Worm (Caenorhabditis elegans) whole organism, mixed stage, embryonic: ENCODE results near the gene srh-182.

ENCODE experiments used
- M03D4.4 ChIP-seq: sonication (generic microtip); optimal IDR thresholded peaks from 2 replicates; lab custom pipeline; 2017; ENCODE audit warnings: mild to moderate bottlenecking, missing genetic modification characterization, missing compliant biosample characterization
- bed-3 ChIP-seq: fragments of 200-800 bp; sonication (Bioruptor generic); optimal IDR thresholded peaks from 3 replicates; lab custom pipeline; 2018; ENCODE audit warnings: mild to moderate bottlenecking, missing genetic modification characterization, moderate library complexity, missing compliant biosample characterization
- blmp-1 ChIP-seq: fragments of 150-350 bp; optimal IDR thresholded peaks from 2 replicates; lab custom pipeline; 2014; ENCODE audit warnings: missing biosample characterization, missing genetic modification characterization
- ceh-39 ChIP-seq: fragments of 150-350 bp; optimal IDR thresholded peaks from 2 replicates; lab custom pipeline; 2014; ENCODE audit warnings: missing biosample characterization, missing genetic modification characterization
- ceh-43 ChIP-seq: fragments of 200-800 bp; sonication (Bioruptor generic); optimal IDR thresholded peaks from 2 replicates; lab custom pipeline; 2018; ENCODE audit warnings: mild to moderate bottlenecking, missing genetic modification characterization, moderate library complexity, missing compliant biosample characterization
- ceh-83 ChIP-seq: fragments of 200-800 bp; sonication (Bioruptor generic); optimal IDR thresholded peaks from 2 replicates; lab custom pipeline; 2018; ENCODE audit warnings: mild to moderate bottlenecking, missing genetic modification characterization, missing compliant biosample characterization
- ces-1 ChIP-seq: fragments of 150-350 bp; optimal IDR thresholded peaks from 2 replicates; lab custom pipeline; 2014; ENCODE audit warnings: missing biosample characterization, missing genetic modification reagents, missing genetic modification characterization
- drap-1 ChIP-seq: fragments of 200-800 bp; sonication (Bioruptor generic); optimal IDR thresholded peaks from 3 replicates; lab custom pipeline; 2018; ENCODE audit warnings: mild to moderate bottlenecking, missing genetic modification characterization, missing compliant biosample characterization
- elt-1 ChIP-seq: sonication (generic microtip); optimal IDR thresholded peaks from 2 replicates; lab custom pipeline; 2017; ENCODE audit warnings: missing genetic modification characterization, mild to moderate bottlenecking, missing compliant biosample characterization, antibody characterized with exemption, moderate library complexity, borderline replicate concordance; ENCODE audit not compliant: insufficient read depth
- elt-3 ChIP-seq: fragments of 150-350 bp; optimal IDR thresholded peaks from 2 replicates; lab custom pipeline; 2014; ENCODE audit warnings: missing biosample characterization, missing genetic modification characterization
- flh-1 ChIP-seq: fragments of 200-800 bp; sonication (Bioruptor generic); optimal IDR thresholded peaks from 2 replicates; lab custom pipeline; 2018; ENCODE audit warnings: mild to moderate bottlenecking, missing genetic modification characterization, moderate library complexity, missing compliant biosample characterization
- ham-2 ChIP-seq: fragments of 200-800 bp; sonication (Bioruptor generic); optimal IDR thresholded peaks from 2 replicates; lab custom pipeline; 2018; ENCODE audit warnings: mild to moderate bottlenecking, missing genetic modification characterization, missing compliant biosample characterization
- hlh-1 ChIP-seq: fragments of 150-350 bp; optimal IDR thresholded peaks from 2 replicates; lab custom pipeline; 2014; ENCODE audit warnings: missing biosample characterization, missing genetic modification reagents, missing genetic modification characterization
- lin-13 ChIP-seq: fragments of 150-350 bp; optimal IDR thresholded peaks from 2 replicates; lab custom pipeline; 2014; ENCODE audit warnings: missing biosample characterization, missing genetic modification characterization
- lin-32 ChIP-seq: fragments of 200-800 bp; sonication (Bioruptor generic); optimal IDR thresholded peaks from 2 replicates; lab custom pipeline; 2018; ENCODE audit warnings: mild to moderate bottlenecking, missing genetic modification characterization, missing compliant biosample characterization
- lsy-2 ChIP-seq: fragments of 150-350 bp; optimal IDR thresholded peaks from 2 replicates; lab custom pipeline; 2014; ENCODE audit warnings: missing biosample characterization, missing genetic modification characterization
- mab-5 ChIP-seq: fragments of 150-350 bp; optimal IDR thresholded peaks from 2 replicates; lab custom pipeline; 2014; ENCODE audit warnings: missing biosample characterization, missing genetic modification characterization
- mep-1 ChIP-seq: fragments of 150-350 bp; optimal IDR thresholded peaks from 2 replicates; lab custom pipeline; 2017; ENCODE audit warnings: missing biosample characterization, missing genetic modification reagents, missing genetic modification characterization, inconsistent platforms
- mls-2 ChIP-seq: sonication (generic microtip); optimal IDR thresholded peaks from 2 replicates; lab custom pipeline; 2016; ENCODE audit warnings: mild to moderate bottlenecking, missing genetic modification characterization, moderate library complexity, missing compliant biosample characterization
- nhr-12 ChIP-seq: fragments of 150-350 bp; optimal IDR thresholded peaks from 2 replicates; lab custom pipeline; 2014; ENCODE audit warnings: missing biosample characterization, missing genetic modification characterization
- nhr-2 ChIP-seq: fragments of 150-350 bp; optimal IDR thresholded peaks from 2 replicates; lab custom pipeline; 2014; ENCODE audit warnings: missing biosample characterization, missing genetic modification characterization
- nhr-28 ChIP-seq: fragments of 150-350 bp; optimal IDR thresholded peaks from 2 replicates; lab custom pipeline; 2014; ENCODE audit warnings: missing biosample characterization, missing genetic modification characterization
- nhr-76 ChIP-seq: sonication (generic microtip); optimal IDR thresholded peaks from 2 replicates; lab custom pipeline; 2017; ENCODE audit warnings: missing biosample characterization, missing genetic modification characterization
- pha-4 ChIP-seq: fragments of 150-350 bp; optimal IDR thresholded peaks from 2 replicates; lab custom pipeline; 2018; ENCODE audit warnings: missing biosample characterization, missing genetic modification reagents, missing genetic modification characterization
- sem-2 ChIP-seq: fragments of 200-800 bp; sonication (Bioruptor generic); optimal IDR thresholded peaks from 2 replicates; lab custom pipeline; 2018; ENCODE audit warnings: mild to moderate bottlenecking, missing genetic modification characterization, missing compliant biosample characterization
- snpc-4 ChIP-seq: fragments of 150-350 bp; optimal IDR thresholded peaks from 2 replicates; lab custom pipeline; 2014; ENCODE audit warnings: missing biosample characterization, missing genetic modification characterization
- sptf-1 ChIP-seq: sonication (generic microtip); optimal IDR thresholded peaks from 2 replicates; lab custom pipeline; 2017; ENCODE audit warnings: mild to moderate bottlenecking, missing genetic modification characterization, moderate library complexity, missing compliant biosample characterization
- tbx-8 ChIP-seq: fragments of 200-800 bp; sonication (Bioruptor generic); optimal IDR thresholded peaks from 2 replicates; lab custom pipeline; 2018; ENCODE audit warnings: mild to moderate bottlenecking, missing genetic modification characterization, moderate library complexity, missing compliant biosample characterization
- unc-120 ChIP-seq: sonication (generic microtip); optimal IDR thresholded peaks from 2 replicates; lab custom pipeline; 2017; ENCODE audit warnings: missing genetic modification characterization, missing compliant biosample characterization; ENCODE audit not compliant: poor library complexity, severe bottlenecking
- unc-39 ChIP-seq: fragments of 150-350 bp; optimal IDR thresholded peaks from 2 replicates; lab custom pipeline; 2014; ENCODE audit warnings: missing biosample characterization, missing genetic modification characterization
- unc-62 ChIP-seq: fragments of 150-350 bp; optimal IDR thresholded peaks from 2 replicates; lab custom pipeline; 2014; ENCODE audit warnings: missing biosample characterization, missing genetic modification reagents, missing genetic modification characterization
- zip-8 ChIP-seq: fragments of 150-350 bp; optimal IDR thresholded peaks from 2 replicates; lab custom pipeline; 2014; ENCODE audit warnings: missing biosample characterization, missing genetic modification characterization
- ztf-11 ChIP-seq: fragments of 150-350 bp; optimal IDR thresholded peaks from 2 replicates; lab custom pipeline; 2014; ENCODE audit warnings: missing biosample characterization, missing genetic modification characterization

srh-182 gene

DNA sequence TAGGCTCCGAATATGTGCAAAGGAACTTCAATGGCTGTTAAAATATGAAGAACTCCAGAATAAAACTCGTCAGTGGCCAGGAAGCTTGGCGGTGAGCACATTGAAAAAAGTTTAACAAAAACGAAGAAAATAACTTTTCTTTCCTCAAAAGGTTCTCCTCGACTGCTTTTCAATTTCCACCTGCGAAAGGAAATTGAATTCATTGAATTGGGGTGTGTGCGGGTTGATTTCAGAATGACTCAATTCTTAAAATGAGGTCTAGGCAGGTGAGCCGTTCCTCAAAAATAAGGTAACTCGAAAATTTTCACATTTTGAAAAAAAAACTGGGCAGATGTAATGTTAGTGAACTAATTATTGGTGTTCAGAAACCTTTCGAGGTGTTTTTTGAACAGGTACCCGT lies at the start of gene srh-182:
srh-182 (minus strand) TSS at position 101 of the 400 bp plus-strand sequence.
- TF ChIP-seq unc-120 (tag; lab: Kevin White, UChicago): no peak
- no peak for TF ChIP-seq hlh-1
- TF ChIP-seq ceh-43 (GFP tag; lab: Kevin White, UChicago): no peak
- TF ChIP-seq sem-2 (GFP tag; lab: Kevin White, UChicago): no peak
- no peak for TF ChIP-seq elt-1 (tag; lab: Kevin White, UChicago)
- TF ChIP-seq unc-62: no peak
- TF ChIP-seq unc-39 (tag; lab: Kevin White, UChicago): no peak
- no peak for TF ChIP-seq ces-1 (GFP tag; lab: Kevin White, UChicago)
- TF ChIP-seq nhr-2 (tag; lab: Kevin White, UChicago): no peak
- TF ChIP-seq ceh-39 (tag; lab: Kevin White, UChicago): no peak
- no peak for TF ChIP-seq ham-2
- TF ChIP-seq, all 35 proteins: peak for 0

DNA sequence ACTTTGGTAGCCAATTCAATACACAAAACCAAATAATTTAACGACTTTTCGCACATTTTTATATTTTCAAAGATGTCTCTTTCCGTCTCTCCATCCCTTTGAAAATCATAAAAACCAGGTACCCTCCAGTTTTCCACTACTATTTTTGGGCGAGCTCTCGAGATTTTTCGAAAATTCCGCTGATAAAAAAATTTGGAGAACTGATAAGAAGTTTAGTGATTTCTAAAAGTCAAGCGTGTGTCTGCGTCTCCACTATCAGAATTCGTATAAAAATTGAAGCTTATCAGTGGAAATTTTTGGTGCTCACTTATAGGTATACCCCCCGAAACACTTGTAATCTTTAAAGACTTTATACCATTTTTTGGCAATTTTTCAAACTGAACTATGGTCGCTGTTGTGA lies 43.2 kb upstream of the srh-182 start, which contains the start of gene hmit-1.1:
hmit-1.1 (plus strand) TSS at position 294 of the 400 bp plus-strand sequence.
- TF ChIP-seq snpc-4 (no peak), ztf-11 (tag; lab: Kevin White, UChicago) (no peak), tbx-8 (no peak), elt-3 (tag; lab: Kevin White, UChicago) (no peak), mep-1 (tag; lab: Kevin White, UChicago) (no peak), sem-2 (GFP tag; lab: Kevin White, UChicago) (no peak), lin-32 (GFP tag; lab: Kevin White, UChicago) (no peak), lin-13 (no peak), ceh-43 (GFP tag; lab: Kevin White, UChicago) (no peak)

DNA sequence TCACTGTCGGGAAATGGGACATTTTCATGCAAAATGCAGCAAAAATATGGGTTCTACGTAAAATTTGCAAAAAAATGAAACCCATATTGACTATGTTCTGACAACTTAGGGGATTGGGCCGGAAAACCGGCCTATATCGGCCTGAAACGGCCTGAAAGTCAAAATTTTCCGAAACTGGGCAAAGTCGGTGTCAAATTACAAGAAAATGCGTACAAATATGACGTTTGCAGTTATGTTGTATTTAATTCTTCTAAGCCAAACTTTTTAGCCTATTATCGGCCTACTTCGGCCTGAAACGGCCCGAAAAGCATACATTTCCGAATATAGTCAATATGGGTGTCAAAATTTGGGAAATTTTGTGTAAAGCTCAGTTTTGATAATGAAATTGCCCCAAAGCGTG lies 38.5 kb upstream of the srh-182 start:
- TF ChIP-seq ceh-83 (GFP tag; lab: Kevin White, UChicago) (no peak), unc-39 (tag; lab: Kevin White, UChicago) (peak; percentile 85)

DNA sequence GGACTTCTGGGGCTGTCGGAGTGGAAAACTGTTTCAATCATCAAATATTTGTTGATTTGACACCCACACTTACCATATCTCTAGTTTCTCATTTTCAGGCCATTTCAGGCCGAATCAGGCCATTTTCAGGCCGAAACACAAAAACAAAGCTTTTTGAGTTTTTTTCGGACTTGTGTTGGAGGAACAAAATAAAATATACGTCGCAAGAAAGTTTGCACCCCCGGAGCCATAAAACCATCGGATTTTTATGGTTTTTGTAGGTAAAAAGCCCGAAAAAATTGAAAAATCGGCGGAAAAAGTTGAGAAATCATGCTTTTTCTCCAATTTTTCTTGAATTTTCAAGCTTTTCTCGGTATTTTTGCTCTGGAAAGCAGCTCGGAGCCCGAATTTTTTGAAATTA lies 35.2 kb upstream of the srh-182 start, which contains the start of gene Y51A2D.1:
Y51A2D.1 (plus strand) TSS at position 301 of the 400 bp plus-strand sequence.
- TF ChIP-seq flh-1 (GFP tag; lab: Kevin White, UChicago): no peak
- no peak for TF ChIP-seq ham-2
- TF ChIP-seq mls-2 (tag; lab: Kevin White, UChicago): no peak
- TF ChIP-seq elt-3 (tag; lab: Kevin White, UChicago): no peak
- TF ChIP-seq drap-1: no peak
- TF ChIP-seq tbx-8: no peak
- TF ChIP-seq ceh-43 (GFP tag; lab: Kevin White, UChicago): no peak
- no peak for TF ChIP-seq ceh-39 (tag; lab: Kevin White, UChicago)
- no peak for TF ChIP-seq mab-5 (tag; lab: Kevin White, UChicago)
- TF ChIP-seq M03D4.4 (tag; lab: Kevin White, UChicago): no peak
- TF ChIP-seq sem-2 (GFP tag; lab: Kevin White, UChicago): no peak
- TF ChIP-seq hlh-1: no peak
- no peak for TF ChIP-seq nhr-28 (tag; lab: Kevin White, UChicago)
- no peak for TF ChIP-seq lsy-2 (tag; lab: Kevin White, UChicago)
- TF ChIP-seq mep-1 (tag; lab: Kevin White, UChicago): no peak
- no peak for TF ChIP-seq bed-3 (GFP tag; lab: Kevin White, UChicago)
- TF ChIP-seq ces-1 (GFP tag; lab: Kevin White, UChicago): no peak

DNA sequence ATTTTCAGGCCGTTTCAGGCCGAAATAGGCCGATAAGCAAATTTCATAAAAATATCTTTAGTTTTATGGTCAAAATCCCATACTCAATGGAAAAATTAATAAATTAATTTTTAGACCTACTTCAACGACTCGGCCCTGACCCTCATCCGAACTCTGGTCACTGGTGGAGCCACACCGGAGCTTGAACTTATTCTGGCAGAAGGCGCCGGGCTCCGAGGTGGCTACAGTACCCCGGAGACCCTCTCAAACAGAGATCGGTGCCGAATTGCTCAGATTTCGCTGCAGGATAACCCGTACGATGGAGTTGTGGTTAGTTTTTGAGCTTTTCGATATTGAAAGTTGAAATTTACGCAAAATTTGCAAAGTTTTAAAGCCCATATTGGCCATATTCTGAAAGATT lies 33.5 kb upstream of the srh-182 start:
- TF ChIP-seq sem-2 (GFP tag; lab: Kevin White, UChicago): no peak

DNA sequence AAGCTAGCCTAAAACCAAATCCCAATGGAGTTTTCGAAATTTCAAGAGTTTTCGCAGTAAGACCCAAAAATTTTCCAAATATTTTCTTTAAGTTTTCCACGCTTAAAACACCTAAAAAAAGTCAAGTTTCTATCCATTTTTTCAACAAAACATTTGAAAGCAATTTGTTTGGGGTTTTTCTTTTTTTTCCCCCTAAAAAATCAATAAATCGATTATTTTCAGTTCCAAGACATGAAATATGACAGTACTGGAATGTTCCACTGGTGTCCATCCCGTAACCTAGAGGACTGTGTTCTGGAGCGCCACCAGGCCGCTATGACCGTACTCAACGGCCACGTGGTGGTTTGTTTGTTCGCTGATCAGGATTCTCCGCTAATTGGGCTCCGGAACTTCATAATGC lies 31.3 kb upstream of the srh-182 start:
- no peak for TF ChIP-seq nhr-12 (tag; lab: Kevin White, UChicago)
- TF ChIP-seq elt-1 (tag; lab: Kevin White, UChicago): no peak
- TF ChIP-seq unc-120 (tag; lab: Kevin White, UChicago): no peak
- no peak for TF ChIP-seq flh-1 (GFP tag; lab: Kevin White, UChicago)
- no peak for TF ChIP-seq mab-5 (tag; lab: Kevin White, UChicago)
- TF ChIP-seq bed-3 (GFP tag; lab: Kevin White, UChicago): no peak
- TF ChIP-seq pha-4 (tag; lab: Kevin White, UChicago): no peak
- no peak for TF ChIP-seq sem-2 (GFP tag; lab: Kevin White, UChicago)
- no peak for TF ChIP-seq mls-2 (tag; lab: Kevin White, UChicago)
- TF ChIP-seq ceh-43 (GFP tag; lab: Kevin White, UChicago): no peak
- no peak for TF ChIP-seq hlh-1
- no peak for TF ChIP-seq elt-3 (tag; lab: Kevin White, UChicago)
- no peak for TF ChIP-seq nhr-76 (tag; lab: Kevin White, UChicago)
- no peak for TF ChIP-seq sptf-1 (tag; lab: Kevin White, UChicago)
- no peak for TF ChIP-seq blmp-1 (tag; lab: Kevin White, UChicago)
- TF ChIP-seq zip-8 (tag; lab: Kevin White, UChicago): no peak
- no peak for TF ChIP-seq nhr-2 (tag; lab: Kevin White, UChicago)
- TF ChIP-seq ztf-11 (tag; lab: Kevin White, UChicago): no peak
- TF ChIP-seq ces-1 (GFP tag; lab: Kevin White, UChicago): no peak
